Worm (Caenorhabditis elegans): ENCODE measurements around the gene sre-12.

Gene sre-12

DNA sequence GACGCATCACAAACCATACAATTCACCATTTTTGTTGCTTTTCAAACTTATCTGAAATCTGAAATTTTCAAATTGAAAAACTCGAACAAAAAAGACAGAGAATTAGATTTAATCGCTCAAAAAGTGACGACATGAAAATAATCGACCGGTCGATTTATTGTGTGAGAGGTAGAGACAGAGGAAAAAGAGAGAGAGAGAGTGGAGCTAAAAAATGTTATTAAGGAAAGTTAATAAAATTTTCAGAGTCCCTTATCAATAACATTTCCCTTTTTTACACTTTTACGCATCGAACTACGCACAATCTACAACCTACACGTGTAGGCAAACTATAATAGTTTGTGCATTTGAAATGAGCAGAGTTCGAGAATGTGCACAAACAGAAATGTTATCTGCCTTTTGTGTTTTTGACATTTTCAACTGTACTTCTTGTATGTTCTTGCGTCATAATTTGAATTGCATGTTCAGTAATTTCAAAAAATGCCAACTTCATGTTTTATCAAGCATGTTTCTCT lies 18.2 kb upstream of the sre-12 start, which contains the start of gene nhr-107 (continued):
- TF ChIP-seq ceh-32 (tag; optimal IDR thresholded peaks at IDR 0.05; ENCODE audit: poor library complexity) = no peak
- no peak for TF ChIP-seq ama-1 (optimal IDR thresholded peaks at IDR 0.05)
- no peak for TF ChIP-seq F44E2.7 (GFP tag; IDR thresholded peaks at IDR 0.05)
- no peak for TF ChIP-seq gei-8 (GFP tag; optimal IDR thresholded peaks at IDR 0.05)
- no peak for TF ChIP-seq dpl-1 (GFP tag; optimal IDR thresholded peaks at IDR 0.05)
- no peak for TF ChIP-seq mes-2 (tag; optimal IDR thresholded peaks at IDR 0.05; ENCODE audit: poor library complexity, severe bottlenecking)
- no peak for TF ChIP-seq F26F4.8 (GFP tag; conservative IDR thresholded peaks at IDR 0.05)
- no peak for TF ChIP-seq lin-29 (GFP tag; IDR thresholded peaks at IDR 0.05)
- TF ChIP-seq lin-1 (GFP tag; IDR thresholded peaks at IDR 0.05) = no peak
- peak in 1 of 2 experiments; percentile 19 for TF ChIP-seq lsy-2 (tag; optimal IDR thresholded peaks at IDR 0.05)
- no peak for TF ChIP-seq hlh-11 (tag; optimal IDR thresholded peaks at IDR 0.05)
- peak; percentile 24 for TF ChIP-seq dve-1 (tag; optimal IDR thresholded peaks at IDR 0.05; ENCODE audit: insufficient read depth)
- no peak for TF ChIP-seq nhr-76 (tag; optimal IDR thresholded peaks at IDR 0.05)
- no peak for TF ChIP-seq fos-1 (tag; optimal IDR thresholded peaks at IDR 0.05)
- TF ChIP-seq duxl-1 (tag; optimal IDR thresholded peaks at IDR 0.05; ENCODE audit: poor library complexity) = no peak
- no peak for TF ChIP-seq hmg-1.1 (GFP tag; IDR thresholded peaks at IDR 0.05)
- no peak for TF ChIP-seq ztf-7 (tag; optimal IDR thresholded peaks at IDR 0.05)

DNA sequence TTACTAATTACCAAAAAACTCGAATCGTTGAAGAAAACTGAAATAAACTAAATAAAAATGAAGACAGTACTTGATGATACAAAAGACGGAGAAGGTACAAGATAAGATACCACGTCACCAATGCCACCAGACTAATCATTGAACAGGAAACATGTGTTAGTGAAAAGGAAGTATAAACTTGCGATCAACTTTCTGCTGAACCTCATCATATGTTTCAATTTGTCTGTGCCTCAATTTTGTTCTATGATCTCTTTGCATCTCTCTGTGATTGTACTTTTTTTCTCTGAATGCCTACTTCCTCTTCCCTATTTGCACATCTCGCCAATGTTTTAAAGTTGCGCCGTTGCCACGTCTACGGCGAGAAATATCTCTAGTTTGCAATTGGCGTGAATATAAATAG lies 15.1 kb upstream of the sre-12 start:
- no peak for TF ChIP-seq pha-4 (GFP tag; IDR thresholded peaks at IDR 0.05)
- no peak for TF ChIP-seq pha-4 (tag; optimal IDR thresholded peaks at IDR 0.05)
- no peak for TF ChIP-seq saeg-2 (GFP tag; IDR thresholded peaks at IDR 0.05)
- TF ChIP-seq T20F7.1 (GFP tag; optimal IDR thresholded peaks at IDR 0.05) = peak; percentile 1
- peak; percentile 88 for TF ChIP-seq hlh-30 (tag; optimal IDR thresholded peaks at IDR 0.05; ENCODE audit: insufficient read depth)
- no peak for TF ChIP-seq lin-29 (GFP tag; IDR thresholded peaks at IDR 0.05)
- no peak for TF ChIP-seq ces-1 (GFP tag; optimal IDR thresholded peaks at IDR 0.05)
- TF ChIP-seq fos-1 (tag; optimal IDR thresholded peaks at IDR 0.05) = no peak
- TF ChIP-seq snpc-4 (tag; optimal IDR thresholded peaks at IDR 0.05) = no peak
- peak; percentile 5 for TF ChIP-seq pqm-1 (tag; optimal IDR thresholded peaks at IDR 0.05)
- no peak for TF ChIP-seq F37D6.2 (tag; optimal IDR thresholded peaks at IDR 0.05)
- no peak for TF ChIP-seq fkh-10 (GFP tag; optimal IDR thresholded peaks at IDR 0.05)
- peak; percentile 84 for TF ChIP-seq nhr-28 (tag; optimal IDR thresholded peaks at IDR 0.05)
- TF ChIP-seq zfp-2 (tag; optimal IDR thresholded peaks at IDR 0.05) = no peak
- TF ChIP-seq dmd-6 (GFP tag; IDR thresholded peaks at IDR 0.05) = peak; percentile 93
- no peak for TF ChIP-seq nhr-237 (tag; optimal IDR thresholded peaks at IDR 0.05)
- no peak for TF ChIP-seq attf-4 (tag; optimal IDR thresholded peaks at IDR 0.05)
- no peak for TF ChIP-seq daf-19 (GFP tag; conservative IDR thresholded peaks at IDR 0.05)
- TF ChIP-seq mxl-3 (GFP tag; optimal IDR thresholded peaks at IDR 0.05) = peak; percentile 4
- TF ChIP-seq cey-2 (tag; optimal IDR thresholded peaks at IDR 0.05; ENCODE audit: borderline replicate concordance, insufficient read depth) = peak; percentile 79
- TF ChIP-seq daf-16 (GFP tag; optimal IDR thresholded peaks at IDR 0.05) = no peak
- peak; percentile 27 for TF ChIP-seq daf-16 (tag; optimal IDR thresholded peaks at IDR 0.05)
- no peak for TF ChIP-seq jun-1 (tag; optimal IDR thresholded peaks at IDR 0.05)
- TF ChIP-seq nhr-10 (tag; optimal IDR thresholded peaks at IDR 0.05) = peak; percentile 80
- peak; percentile 14 for TF ChIP-seq mep-1 (tag; optimal IDR thresholded peaks at IDR 0.05)
- no peak for TF ChIP-seq set-16 (GFP tag; IDR thresholded peaks at IDR 0.05)
- peak; percentile 3 for TF ChIP-seq ztf-7 (tag; optimal IDR thresholded peaks at IDR 0.05)
- no peak for TF ChIP-seq F26F4.8 (GFP tag; conservative IDR thresholded peaks at IDR 0.05)
- no peak for TF ChIP-seq duxl-1 (tag; optimal IDR thresholded peaks at IDR 0.05; ENCODE audit: poor library complexity)
- no peak for TF ChIP-seq lim-7 (GFP tag; IDR thresholded peaks at IDR 0.05)
- peak; percentile 58 for TF ChIP-seq hlh-11 (tag; optimal IDR thresholded peaks at IDR 0.05)
- TF ChIP-seq nhr-48 (tag; optimal IDR thresholded peaks at IDR 0.05) = peak; percentile 73
- TF ChIP-seq Y75B8A.6 (GFP tag; IDR thresholded peaks at IDR 0.05) = no peak
- TF ChIP-seq aly-2 (tag; optimal IDR thresholded peaks at IDR 0.05) = no peak
- TF ChIP-seq lsy-2 (tag; optimal IDR thresholded peaks at IDR 0.05) = peak in 1 of 2 experiments; percentile 27
- TF ChIP-seq nhr-6 (tag; optimal IDR thresholded peaks at IDR 0.05) = peak; percentile 41
- no peak for TF ChIP-seq rbr-2 (tag; optimal IDR thresholded peaks at IDR 0.05)
- TF ChIP-seq tra-1 (GFP tag; IDR thresholded peaks at IDR 0.05) = no peak
- TF ChIP-seq egl-43 (GFP tag; IDR thresholded peaks at IDR 0.05) = no peak
- no peak for TF ChIP-seq tag-97 (GFP tag; IDR thresholded peaks at IDR 0.05)
